Worm (Caenorhabditis elegans): ENCODE data around the gene C48B4.7.

- TF ChIP-seq elt-1 (tag; optimal IDR thresholded peaks at IDR 0.05; ENCODE audit: borderline replicate concordance, insufficient read depth) (no peak), nhr-28 (tag; optimal IDR thresholded peaks at IDR 0.05) (no peak), unc-62 (GFP tag; optimal IDR thresholded peaks at IDR 0.05) (no peak), flh-1 (GFP tag; optimal IDR thresholded peaks at IDR 0.05) (no peak), ztf-11 (tag; optimal IDR thresholded peaks at IDR 0.05) (no peak), nhr-237 (tag; optimal IDR thresholded peaks at IDR 0.05) (no peak), elt-3 (tag; optimal IDR thresholded peaks at IDR 0.05) (no peak), sptf-1 (tag; optimal IDR thresholded peaks at IDR 0.05) (no peak), ceh-83 (GFP tag; optimal IDR thresholded peaks at IDR 0.05) (no peak), pha-4 (tag; optimal IDR thresholded peaks at IDR 0.05) (no peak), nhr-12 (tag; optimal IDR thresholded peaks at IDR 0.05) (no peak), snpc-4 (tag; optimal IDR thresholded peaks at IDR 0.05) (no peak)
Measured at ce11 chrIII:9600645-9601044, 41.4 kb upstream of the C48B4.7 start, which contains the start of gene F58A4.2.

Measured in whole organism, mixed stage, embryonic.